Fruit fly (Drosophila melanogaster) whole organism, embryonic: ENCODE data around the gene sage.
"Not testable (repeated sequence)": the region's sequence is repeated elsewhere in the genome, so short reads cannot be mapped to it uniquely, and the experiment has no call there.

ENCODE experiments used
- Awh ChIP-seq: fragments of 200-800 bp; sonication (Bioruptor generic); IDR thresholded peaks from 2 replicates; pipeline ENCODE4, ENCODE4 v1.3.6; 2022; ENCODE audit warnings: missing biosample characterization, missing genetic modification characterization
- CG1024 ChIP-seq: fragments of 200-800 bp; sonication (Bioruptor generic); IDR thresholded peaks from 2 replicates; pipeline ENCODE4 v1.3.6; 2022; ENCODE audit warnings: missing biosample characterization, missing genetic modification characterization
- CG10543 ChIP-seq: fragments of 200-800 bp; sonication (Bioruptor generic); optimal IDR thresholded peaks from 3 replicates; lab custom pipeline; 2017; ENCODE audit warnings: missing biosample characterization, mild to moderate bottlenecking, missing genetic modification characterization, moderate library complexity
- CG11456 ChIP-seq: fragments of 200-800 bp; sonication (Bioruptor generic); IDR thresholded peaks from 3 replicates; pipeline ENCODE4 v1.3.6; 2022; ENCODE audit warnings: missing biosample characterization, missing genetic modification characterization
- CG11504 ChIP-seq: fragments of 200-800 bp; sonication (Bioruptor generic); optimal IDR thresholded peaks from 3 replicates; lab custom pipeline; 2019; ENCODE audit warnings: missing biosample characterization, mild to moderate bottlenecking, missing genetic modification characterization, moderate library complexity
- CG13894 ChIP-seq: fragments of 200-800 bp; sonication (Bioruptor generic); optimal IDR thresholded peaks from 3 replicates; lab custom pipeline; 2018; ENCODE audit warnings: missing biosample characterization, mild to moderate bottlenecking, missing genetic modification characterization, moderate library complexity
- CG17359 ChIP-seq: fragments of 200-800 bp; sonication (Bioruptor generic); optimal IDR thresholded peaks from 3 replicates; lab custom pipeline; 2018; ENCODE audit warnings: missing biosample characterization, mild to moderate bottlenecking, missing genetic modification characterization, moderate library complexity
- CG17385 ChIP-seq: fragments of 200-800 bp; sonication (Bioruptor generic); optimal IDR thresholded peaks from 3 replicates; lab custom pipeline; 2018; ENCODE audit warnings: missing biosample characterization, mild to moderate bottlenecking, missing genetic modification characterization
- CG17568 ChIP-seq: fragments of 200-800 bp; sonication (Bioruptor generic); optimal IDR thresholded peaks from 2 replicates; lab custom pipeline; 2018; ENCODE audit warnings: missing biosample characterization, mild to moderate bottlenecking, missing genetic modification characterization, moderate library complexity
- CG1832 ChIP-seq: fragments of 200-800 bp; sonication (Bioruptor generic); optimal IDR thresholded peaks from 2 replicates; lab custom pipeline; 2017; ENCODE audit warnings: missing biosample characterization, mild to moderate bottlenecking, missing genetic modification characterization, inconsistent platforms
- CG34376 ChIP-seq: fragments of 200-800 bp; sonication (Bioruptor generic); optimal IDR thresholded peaks from 2 replicates; lab custom pipeline; 2018; ENCODE audit warnings: missing biosample characterization, mild to moderate bottlenecking, missing genetic modification characterization
- CG42726 ChIP-seq: fragments of 200-800 bp; sonication (Bioruptor generic); IDR thresholded peaks from 2 replicates; pipeline ENCODE4 v1.3.6; 2022; ENCODE audit warnings: missing biosample characterization, missing genetic modification characterization; ENCODE audit not compliant: partially characterized antibody
- CG4360 ChIP-seq: fragments of 200-800 bp; sonication (Bioruptor generic); IDR thresholded peaks from 2 replicates; pipeline ENCODE4 v1.3.6; 2022; ENCODE audit warnings: missing biosample characterization, missing genetic modification characterization
- CG8290 ChIP-seq, 3 experiments: fragments of 200-800 bp; sonication (Bioruptor generic); optimal IDR thresholded peaks; 2 replicates each; lab custom pipeline; 2016 to 2019; ENCODE audit warnings: missing biosample characterization in 3 of 3, missing genetic modification characterization in 3 of 3, mild to moderate bottlenecking in 2 of 3, moderate library complexity in 1 of 3
- CTCF ChIP-seq: fragments of 200-800 bp; sonication (Bioruptor generic); optimal IDR thresholded peaks from 2 replicates; lab custom pipeline; 2017; ENCODE audit warnings: missing biosample characterization, mild to moderate bottlenecking, missing genetic modification characterization, moderate library complexity
- D19A ChIP-seq: fragments of 200-800 bp; optimal IDR thresholded peaks from 3 replicates; lab custom pipeline; 2019; ENCODE audit warnings: missing biosample characterization, mild to moderate bottlenecking, missing genetic modification characterization, moderate library complexity
- Deaf1 ChIP-seq: fragments of 200-800 bp; optimal IDR thresholded peaks from 3 replicates; lab custom pipeline; 2019; ENCODE audit warnings: missing biosample characterization, mild to moderate bottlenecking, missing genetic modification characterization, moderate library complexity
- Drgx ChIP-seq: fragments of 200-800 bp; sonication (Bioruptor generic); IDR thresholded peaks from 2 replicates; pipeline ENCODE4 v1.3.6; 2022; ENCODE audit warnings: missing biosample characterization, missing genetic modification characterization
- Elba2 ChIP-seq: fragments of 200-800 bp; sonication (Bioruptor generic); optimal IDR thresholded peaks from 3 replicates; lab custom pipeline; 2016; ENCODE audit warnings: missing biosample characterization, missing genetic modification characterization
- HLHmδ ChIP-seq: fragments of 200-800 bp; sonication (Bioruptor generic); optimal IDR thresholded peaks from 2 replicates; lab custom pipeline; 2018; ENCODE audit warnings: missing biosample characterization, mild to moderate bottlenecking, missing genetic modification characterization, moderate library complexity
- MTF-1 ChIP-seq: fragments of 200-800 bp; sonication (Bioruptor generic); optimal IDR thresholded peaks from 2 replicates; lab custom pipeline; 2018; ENCODE audit warnings: missing biosample characterization, mild to moderate bottlenecking, missing genetic modification characterization, borderline replicate concordance
- Med ChIP-seq: fragments of 200-800 bp; sonication (Bioruptor generic); peaks from one replicate; lab custom pipeline; 2016; ENCODE audit warnings: missing biosample characterization, missing genetic modification characterization, mild to moderate bottlenecking, inconsistent platforms, moderate library complexity
- NfI ChIP-seq: fragments of 200-800 bp; sonication (Bioruptor generic); optimal IDR thresholded peaks from 3 replicates; lab custom pipeline; 2018; ENCODE audit warnings: missing biosample characterization, mild to moderate bottlenecking, missing genetic modification characterization, moderate library complexity
- Taf1 ChIP-seq: fragments of 200-800 bp; sonication (Bioruptor generic); IDR thresholded peaks from 2 replicates; pipeline ENCODE4 v1.3.6; 2022; ENCODE audit warnings: missing biosample characterization, missing genetic modification characterization
- Trl ChIP-seq, 3 experiments: fragments of >200 bp in 2 of 3; fragments of 200-800 bp in 1 of 3; sonication (Bioruptor generic) in 1 of 3; optimal IDR thresholded peaks; 2 replicates in 1 of 3; 3 replicates in 2 of 3; lab custom pipeline; 2016 to 2017; ENCODE audit warnings: missing biosample characterization in 1 of 3, missing genetic modification characterization in 1 of 3
- abd-A ChIP-seq: fragments of 200-800 bp; sonication (Bioruptor generic); optimal IDR thresholded peaks from 3 replicates; lab custom pipeline; 2019; ENCODE audit warnings: missing biosample characterization, mild to moderate bottlenecking, missing genetic modification characterization, moderate library complexity
- bigmax ChIP-seq: fragments of 200-800 bp; sonication (Bioruptor generic); optimal IDR thresholded peaks from 2 replicates; lab custom pipeline; 2018; ENCODE audit warnings: missing biosample characterization, mild to moderate bottlenecking, missing genetic modification characterization
- bowl ChIP-seq: fragments of 200-800 bp; sonication (Bioruptor generic); IDR thresholded peaks from 2 replicates; pipeline ENCODE4 v1.3.6; 2022; ENCODE audit warnings: missing biosample characterization, missing genetic modification characterization
- cg ChIP-seq: fragments of 200-800 bp; sonication (Bioruptor generic); optimal IDR thresholded peaks from 3 replicates; lab custom pipeline; 2019; ENCODE audit warnings: missing biosample characterization, mild to moderate bottlenecking, missing genetic modification characterization, moderate library complexity
- chinmo ChIP-seq: fragments of 200-800 bp; sonication (Bioruptor generic); IDR thresholded peaks from 4 replicates; pipeline ENCODE4 v1.3.6; 2022; ENCODE audit warnings: missing biosample characterization, missing genetic modification characterization; ENCODE audit not compliant: partially characterized antibody
- crol ChIP-seq: fragments of 200-800 bp; sonication (Bioruptor generic); IDR thresholded peaks from 2 replicates; pipeline ENCODE4 v1.3.6; 2022; ENCODE audit warnings: missing biosample characterization, missing genetic modification characterization
- cwo ChIP-seq: fragments of 200-800 bp; sonication (Bioruptor generic); optimal IDR thresholded peaks from 3 replicates; lab custom pipeline; 2017; ENCODE audit warnings: missing biosample characterization, missing genetic modification characterization, mild to moderate bottlenecking, moderate library complexity, missing genetic modification reagents
- dimm ChIP-seq: fragments of 200-800 bp; sonication (Bioruptor generic); IDR thresholded peaks from 2 replicates; pipeline ENCODE4 v1.3.6; 2022; ENCODE audit warnings: missing biosample characterization, missing genetic modification characterization
- insv ChIP-seq, 2 experiments: fragments of 200-800 bp; sonication (Bioruptor generic); optimal IDR thresholded peaks; 3 replicates each; lab custom pipeline; 2016 to 2018; ENCODE audit warnings: missing biosample characterization in 2 of 2, missing genetic modification characterization in 2 of 2
- nerfin-2 ChIP-seq: fragments of 200-800 bp; sonication (Bioruptor generic); IDR thresholded peaks from 2 replicates; pipeline ENCODE4 v1.3.6; 2022; ENCODE audit warnings: missing biosample characterization, missing genetic modification characterization; ENCODE audit not compliant: partially characterized antibody
- onecut ChIP-seq: fragments of 200-800 bp; sonication (Bioruptor generic); IDR thresholded peaks from 2 replicates; pipeline ENCODE4 v1.3.6; 2022; ENCODE audit warnings: missing biosample characterization, missing genetic modification characterization
- pan ChIP-seq, 4 experiments: fragments of >200 bp in 3 of 4; fragments of 200-800 bp in 1 of 4; sonication (Bioruptor generic) in 1 of 4; optimal IDR thresholded peaks in 3 of 4; IDR thresholded peaks in 1 of 4; 2 replicates each; pipeline versions ENCODE4 v1.3.6 to Lab custom; 2017 to 2022; ENCODE audit warnings: missing biosample characterization in 2 of 4, missing genetic modification characterization in 2 of 4, mixed read lengths in 1 of 4
- phol ChIP-seq: fragments of 200-800 bp; sonication (Bioruptor generic); optimal IDR thresholded peaks from 3 replicates; lab custom pipeline; 2018; ENCODE audit warnings: missing biosample characterization, mild to moderate bottlenecking, missing genetic modification characterization, moderate library complexity
- rib ChIP-seq: fragments of 200-800 bp; sonication (Bioruptor generic); IDR thresholded peaks from 2 replicates; pipeline ENCODE4 v1.3.6; 2022; ENCODE audit warnings: missing biosample characterization, missing genetic modification characterization
- sens ChIP-seq: fragments of 200-800 bp; sonication (Bioruptor generic); peaks from one replicate; lab custom pipeline; 2016; ENCODE audit warnings: missing biosample characterization, missing genetic modification characterization
- sisA ChIP-seq: fragments of 200-800 bp; sonication (Bioruptor generic); IDR thresholded peaks from 2 replicates; pipeline ENCODE4 v1.3.6; 2022; ENCODE audit warnings: missing biosample characterization, missing genetic modification characterization
- slp2 ChIP-seq: fragments of 200-800 bp; sonication (Bioruptor generic); optimal IDR thresholded peaks from 2 replicates; lab custom pipeline; 2016; ENCODE audit warnings: missing biosample characterization, missing genetic modification characterization
- twi ChIP-seq: fragments of 200-800 bp; optimal IDR thresholded peaks from 2 replicates; lab custom pipeline; 2019; ENCODE audit warnings: missing biosample characterization, mild to moderate bottlenecking, missing genetic modification characterization, moderate library complexity
- vfl ChIP-seq: fragments of 200-800 bp; sonication (Bioruptor generic); optimal IDR thresholded peaks from 2 replicates; lab custom pipeline; 2016; ENCODE audit warnings: missing biosample characterization, missing genetic modification characterization
- yki ChIP-seq: fragments of >200 bp; optimal IDR thresholded peaks from 3 replicates; lab custom pipeline; 2018
- z ChIP-seq: fragments of 200-800 bp; sonication (Bioruptor generic); IDR thresholded peaks from 3 replicates; pipeline ENCODE4 v1.3.6; 2022; ENCODE audit warnings: missing biosample characterization, missing genetic modification characterization
- zfh2 ChIP-seq: fragments of 200-800 bp; sonication (Bioruptor generic); optimal IDR thresholded peaks from 2 replicates; lab custom pipeline; 2016; ENCODE audit warnings: missing biosample characterization, missing genetic modification characterization

Gene sage

dm6 chr3R:9236883-9237267 lies 27.1 kb downstream of the sage start (continued):
- TF ChIP-seq z (GFP tag; lab: Robert Waterston, UW) (0 out of 3 replicates have a peak, but pooled peaks have one; percentile 19), CG1024 (GFP tag; lab: Robert Waterston, UW) (no peak), twi (tag; lab: Kevin White, UChicago) (no peak), CG8290 (GFP tag; optimal IDR thresholded peaks at IDR 0.05; lab: Kevin White, UChicago) (no peak), CG8290 (tag; optimal IDR thresholded peaks at IDR 0.05; lab: Kevin White, UChicago) (peak in 1 of 2 experiments; percentile 11), bowl (GFP tag; lab: Robert Waterston, UW) (no peak), slp2 (GFP tag; lab: Kevin White, UChicago) (no peak), NfI (GFP tag; lab: Kevin White, UChicago) (peak; percentile 38), CG42726 (no peak), zfh2 (peak; percentile 9), CG11456 (GFP tag; lab: Robert Waterston, UW) (no peak), CG17359 (tag; lab: Kevin White, UChicago) (no peak), dimm (GFP tag; lab: Robert Waterston, UW) (no peak), cwo (GFP tag; lab: Kevin White, UChicago) (no peak), MTF-1 (GFP tag; lab: Kevin White, UChicago) (peak; percentile 38), HLHmδ (GFP tag; lab: Kevin White, UChicago) (peak; percentile 23)

dm6 chr3R:9236070-9236492 lies 27.9 kb downstream of the sage start:
- TF ChIP-seq onecut (GFP tag; lab: Robert Waterston, UW) (0 out of 2 replicates have a peak, but pooled peaks have one; percentile 2), CG13894 (no peak), insv (GFP tag; optimal IDR thresholded peaks at IDR 0.05; lab: Kevin White, UChicago) (peak in 1 of 2 experiments; percentile 77), CG17568 (GFP tag; lab: Kevin White, UChicago) (no peak), CG34376 (GFP tag; lab: Kevin White, UChicago) (no peak), Awh (no peak), cg (GFP tag; lab: Kevin White, UChicago) (peak; percentile 72), CG17385 (GFP tag; lab: Kevin White, UChicago) (peak; percentile 88), vfl (no peak), CG11504 (tag; lab: Kevin White, UChicago) (no peak), Trl (optimal IDR thresholded peaks at IDR 0.05; lab: Kevin White, UChicago) (peak; percentile 29 to 84), Trl (GFP tag; optimal IDR thresholded peaks at IDR 0.05; lab: Kevin White, UChicago) (no peak), CG1832 (GFP tag; lab: Kevin White, UChicago) (peak; percentile 36), bigmax (GFP tag; lab: Kevin White, UChicago) (peak; percentile 52), nerfin-2 (no peak), yki (lab: Kevin White, UChicago) (peak; percentile 15), Deaf1 (peak; percentile 36), sisA (no peak), crol (GFP tag; lab: Robert Waterston, UW) (peak; percentile 98), Taf1 (GFP tag; lab: Robert Waterston, UW) (no peak), Med (GFP tag; lab: Kevin White, UChicago) (peak; percentile 72), phol (peak; percentile 3), Elba2 (GFP tag; lab: Kevin White, UChicago) (peak; percentile 71)

- TF ChIP-seq CTCF (peak; percentile 77), chinmo (GFP tag; lab: Robert Waterston, UW) (0 out of 4 replicates have a peak, but pooled peaks have one; percentile 62), CG4360 (peak; percentile 53; the same call in 1 of the 2 replicates), sens (GFP tag; lab: Kevin White, UChicago) (peak; percentile 68), D19A (peak; percentile 26), rib (GFP tag; lab: Robert Waterston, UW) (peak; percentile 44; the same call in 1 of the 2 replicates), pan (GFP tag; optimal IDR thresholded peaks at IDR 0.05 in 1 of 2, IDR thresholded peaks at IDR 0.05 in 1 of 2) (peak in 1 of 2 experiments; percentile 20), crol (GFP tag; lab: Robert Waterston, UW) (peak; percentile 72), bigmax (GFP tag; lab: Kevin White, UChicago) (peak; percentile 83), Deaf1 (peak; percentile 32), Drgx (GFP tag; lab: Robert Waterston, UW) (0 out of 2 replicates have a peak, but pooled peaks have one; percentile 30), Med (GFP tag; lab: Kevin White, UChicago) (peak; percentile 65), abd-A (tag; lab: Kevin White, UChicago) (peak; percentile 26), CG10543 (GFP tag; lab: Kevin White, UChicago) (peak; percentile 11)
- TF ChIP-seq pan (optimal IDR thresholded peaks at IDR 0.05; lab: Kevin White, UChicago) = not testable (repeated sequence)
These were observed 28.4 kb downstream of the sage start for dm6 chr3R:9235455-9236040.
